Worm (Caenorhabditis elegans): ENCODE results near the gene F55G11.4.

The F55G11.4 gene

DNA sequence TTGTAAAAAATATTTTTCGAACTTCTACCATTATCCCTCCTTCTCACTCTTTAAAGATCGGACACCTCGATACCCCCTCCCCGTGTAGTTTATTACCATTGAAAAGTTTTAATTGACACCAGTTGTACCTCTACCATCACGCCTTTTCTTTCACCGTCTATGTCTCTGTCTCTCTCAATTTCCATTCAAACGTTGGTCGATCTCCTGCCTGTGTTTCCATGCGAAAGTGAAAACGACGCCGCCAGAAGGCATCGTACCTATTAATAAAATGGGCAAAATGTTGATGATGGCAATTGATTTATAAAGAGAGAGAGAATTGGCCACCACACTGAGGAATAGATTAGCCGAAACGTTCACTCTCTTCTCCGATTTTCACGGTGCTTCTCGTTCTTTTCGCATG is 39.8 kb downstream of the F55G11.4 start:
- no peak for TF ChIP-seq ztf-23 (GFP tag; IDR thresholded peaks at IDR 0.05)
- TF ChIP-seq klf-2 (GFP tag; conservative IDR thresholded peaks at IDR 0.05) = no peak
- TF ChIP-seq ref-1 (GFP tag; conservative IDR thresholded peaks at IDR 0.05) = no peak
- TF ChIP-seq T22C8.4 (GFP tag; IDR thresholded peaks at IDR 0.05) = no peak
- TF ChIP-seq tab-1 (GFP tag; IDR thresholded peaks at IDR 0.05) = no peak
- TF ChIP-seq flt-1 (GFP tag; IDR thresholded peaks at IDR 0.05) = no peak

DNA sequence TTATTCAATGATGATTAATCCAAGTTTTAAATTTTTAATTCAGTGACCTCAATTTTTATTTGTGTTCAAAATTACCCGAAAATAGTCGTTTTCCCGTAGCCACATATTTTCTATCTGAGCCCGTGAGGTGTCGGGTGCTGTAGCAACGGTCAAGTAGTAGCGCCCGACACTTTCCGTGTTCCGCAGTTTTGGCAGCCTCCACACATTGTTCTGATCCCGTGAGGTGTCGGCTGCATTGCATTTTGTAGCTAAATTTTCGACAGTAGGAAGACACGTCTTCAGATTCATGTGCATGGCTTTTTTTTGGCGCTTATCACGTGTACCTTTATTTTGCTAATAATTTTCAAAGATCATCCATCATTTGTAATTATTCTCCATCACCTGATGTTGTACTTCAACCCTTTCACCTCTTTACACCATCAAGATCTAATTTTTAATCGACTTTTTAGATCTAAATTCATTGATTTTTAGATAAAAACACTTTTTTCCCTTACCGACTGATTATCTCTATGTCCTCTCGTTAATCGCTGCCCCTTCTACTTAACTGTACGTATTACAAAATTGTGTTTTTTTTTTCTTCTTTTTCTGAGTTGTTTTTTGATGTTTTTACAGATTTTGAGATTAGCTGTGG is 40.4 kb downstream of the F55G11.4 start:
- TF ChIP-seq tab-1 (GFP tag; IDR thresholded peaks at IDR 0.05) (no peak), T22C8.4 (GFP tag; IDR thresholded peaks at IDR 0.05) (no peak), klf-2 (GFP tag; conservative IDR thresholded peaks at IDR 0.05) (no peak), cog-1 (tag; optimal IDR thresholded peaks at IDR 0.05) (no peak), ztf-29 (GFP tag; IDR thresholded peaks at IDR 0.05) (no peak), ztf-23 (GFP tag; IDR thresholded peaks at IDR 0.05) (no peak), flt-1 (GFP tag; IDR thresholded peaks at IDR 0.05) (no peak), med-1 (GFP tag; optimal IDR thresholded peaks at IDR 0.05; ENCODE audit: insufficient read depth) (no peak)

DNA sequence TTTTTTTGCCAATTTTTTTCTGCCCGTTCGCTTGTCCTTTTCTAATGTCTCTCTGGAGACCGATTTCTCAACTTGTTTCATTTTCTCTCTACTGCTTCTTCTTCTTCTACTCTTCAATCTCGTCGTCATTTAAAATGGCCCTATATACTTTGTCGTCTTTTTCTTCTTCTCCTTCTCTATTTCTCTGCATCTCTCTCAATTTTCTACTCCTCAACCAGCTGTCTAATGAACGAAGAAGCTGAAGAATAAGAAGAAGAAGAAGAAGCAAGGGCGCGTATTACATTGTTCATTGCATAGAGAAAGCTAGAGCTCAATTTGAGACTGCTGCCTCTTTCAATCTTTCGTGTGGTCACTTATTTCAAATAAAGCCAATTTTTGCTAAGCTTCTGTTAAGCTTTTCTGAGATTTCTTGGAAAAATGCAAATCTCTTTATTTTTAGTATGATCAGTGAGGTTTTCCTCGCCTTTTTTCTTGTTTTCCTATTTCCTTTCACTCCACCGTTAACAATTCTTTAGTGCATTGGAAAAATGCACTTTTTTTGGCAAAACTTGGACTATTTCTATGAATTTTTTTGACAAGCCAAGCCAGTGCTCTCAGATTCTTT is 42.5 kb downstream of the F55G11.4 start:
- TF ChIP-seq klf-2 (GFP tag; conservative IDR thresholded peaks at IDR 0.05) (no peak), cog-1 (tag; optimal IDR thresholded peaks at IDR 0.05) (peak; percentile 5)

DNA sequence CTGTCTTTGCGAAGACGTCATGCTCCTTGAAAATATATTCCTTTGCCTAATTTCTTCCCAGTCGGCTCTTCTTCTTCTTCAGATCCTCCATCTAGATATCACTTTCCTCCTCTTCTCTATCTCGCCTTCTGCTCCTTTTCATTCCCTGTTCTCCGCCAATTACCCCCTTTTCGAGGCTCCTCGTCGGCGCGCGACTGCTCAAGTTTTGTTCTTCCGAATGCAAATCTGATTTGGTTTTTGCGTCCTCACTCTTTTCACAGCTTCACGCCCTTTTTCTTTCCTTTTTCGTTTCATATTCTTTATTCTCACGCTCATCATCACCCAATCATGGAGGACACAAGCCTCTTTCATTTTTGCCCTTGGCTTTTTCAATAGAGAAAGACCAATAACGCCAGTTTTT is 43.4 kb downstream of the F55G11.4 start:
- no peak for TF ChIP-seq med-1 (GFP tag; optimal IDR thresholded peaks at IDR 0.05; ENCODE audit: insufficient read depth)
- no peak for TF ChIP-seq klf-2 (GFP tag; conservative IDR thresholded peaks at IDR 0.05)
- no peak for TF ChIP-seq ref-1 (GFP tag; conservative IDR thresholded peaks at IDR 0.05)
- TF ChIP-seq T22C8.4 (GFP tag; IDR thresholded peaks at IDR 0.05) = no peak
- 0 out of 2 replicates have a peak, but pooled peaks have one; percentile 61 for TF ChIP-seq ztf-23 (GFP tag; IDR thresholded peaks at IDR 0.05)
- TF ChIP-seq flt-1 (GFP tag; IDR thresholded peaks at IDR 0.05) = no peak

DNA sequence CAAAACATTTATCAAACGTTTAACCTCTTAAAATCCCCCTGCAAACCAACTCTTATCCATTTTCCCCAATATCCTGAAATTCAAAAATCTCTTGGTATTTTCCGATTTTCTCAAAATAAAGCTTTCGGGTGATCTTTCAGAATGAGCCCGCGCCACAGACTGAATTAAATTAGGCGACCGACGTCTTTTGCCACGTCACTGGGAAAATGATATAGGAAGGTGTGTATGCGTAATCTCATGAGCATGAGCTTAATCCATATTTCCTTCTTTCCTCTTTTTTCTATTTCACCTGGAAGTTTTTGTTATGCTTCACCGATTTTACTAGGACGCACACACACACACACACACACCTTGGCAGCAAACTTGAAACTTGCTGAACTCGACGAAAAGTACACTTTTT is 47.6 kb downstream of the F55G11.4 start:
- no peak for TF ChIP-seq klf-2 (GFP tag; conservative IDR thresholded peaks at IDR 0.05)
- TF ChIP-seq tab-1 (GFP tag; IDR thresholded peaks at IDR 0.05) = no peak

DNA sequence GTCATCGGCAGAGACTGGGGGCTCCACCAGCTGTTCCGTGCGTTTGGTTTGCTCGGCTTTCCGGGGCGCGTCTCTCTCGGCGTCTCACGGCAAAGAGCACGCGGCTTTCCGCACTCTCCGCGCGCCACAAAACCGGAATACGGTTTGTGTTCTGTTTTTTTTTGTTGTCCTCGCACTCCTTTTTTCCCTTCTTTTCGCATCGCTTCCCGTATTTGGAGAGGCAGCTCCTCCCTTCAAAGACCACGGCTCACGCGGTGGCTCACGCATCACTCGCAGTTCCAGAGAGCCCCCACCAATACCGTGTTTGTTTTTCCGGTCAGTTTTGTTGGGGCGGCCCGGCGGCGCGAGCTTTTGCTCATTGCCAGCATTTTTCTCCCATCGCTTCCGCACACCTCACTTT is 49.5 kb downstream of the F55G11.4 start:
- no peak for TF ChIP-seq ztf-29 (GFP tag; IDR thresholded peaks at IDR 0.05)
- 0 out of 2 replicates have a peak, but pooled peaks have one; percentile 21 for TF ChIP-seq ztf-23 (GFP tag; IDR thresholded peaks at IDR 0.05)

Data from whole organism, midembryonic.